Fruit fly (Drosophila melanogaster) whole organism, prepupa: ENCODE results near the gene CG4935.

ENCODE experiments used
- CG10631 ChIP-seq: fragments of 200-800 bp; sonication (Bioruptor generic); optimal IDR thresholded peaks from 2 replicates; lab custom pipeline; 2016; ENCODE audit warnings: missing biosample characterization, missing genetic modification characterization
- CG10669 ChIP-seq: fragments of 200-800 bp; sonication (Bioruptor generic); optimal IDR thresholded peaks from 3 replicates; lab custom pipeline; 2018; ENCODE audit warnings: missing biosample characterization, mild to moderate bottlenecking, missing genetic modification characterization, moderate library complexity
- CG11294 ChIP-seq: fragments of 200-800 bp; sonication (Bioruptor generic); IDR thresholded peaks from 2 replicates; pipeline ENCODE4 v1.3.6; 2022; ENCODE audit warnings: missing biosample characterization, missing genetic modification characterization
- CG11902 ChIP-seq: fragments of 200-800 bp; sonication (Bioruptor generic); optimal IDR thresholded peaks from 3 replicates; lab custom pipeline; 2016; ENCODE audit warnings: missing biosample characterization, missing genetic modification characterization
- CG15336 ChIP-seq: fragments of 200-800 bp; sonication (Bioruptor generic); IDR thresholded peaks from 2 replicates; pipeline ENCODE4 v1.3.6; 2022; ENCODE audit warnings: missing biosample characterization, missing genetic modification characterization
- CG1621 ChIP-seq: fragments of 200-800 bp; sonication (Bioruptor generic); optimal IDR thresholded peaks from 3 replicates; lab custom pipeline; 2018; ENCODE audit warnings: missing biosample characterization, mild to moderate bottlenecking, missing genetic modification characterization
- CG16779 ChIP-seq: fragments of 200-800 bp; sonication (Bioruptor generic); optimal IDR thresholded peaks from 3 replicates; lab custom pipeline; 2017; ENCODE audit warnings: missing biosample characterization, mild to moderate bottlenecking, missing genetic modification characterization
- CG3032 ChIP-seq: fragments of 200-800 bp; optimal IDR thresholded peaks from 2 replicates; lab custom pipeline; 2019; ENCODE audit warnings: missing biosample characterization, mild to moderate bottlenecking, missing genetic modification characterization, moderate library complexity
- CG31627 ChIP-seq: fragments of 200-800 bp; sonication (Bioruptor generic); optimal IDR thresholded peaks from 3 replicates; lab custom pipeline; 2016; ENCODE audit warnings: missing biosample characterization, missing genetic modification characterization
- CG32006 ChIP-seq: fragments of 200-800 bp; sonication (Bioruptor generic); optimal IDR thresholded peaks from 3 replicates; lab custom pipeline; 2017; ENCODE audit warnings: missing biosample characterization, mild to moderate bottlenecking, missing genetic modification characterization
- CG34406 ChIP-seq: fragments of 200-800 bp; sonication (Bioruptor generic); optimal IDR thresholded peaks from 3 replicates; lab custom pipeline; 2016; ENCODE audit warnings: missing biosample characterization, missing genetic modification characterization
- CG4318 ChIP-seq: fragments of 200-800 bp; sonication (Bioruptor generic); optimal IDR thresholded peaks from 3 replicates; lab custom pipeline; 2017; ENCODE audit warnings: missing biosample characterization, mild to moderate bottlenecking, missing genetic modification characterization
- CG6163 ChIP-seq: fragments of 200-800 bp; sonication (Bioruptor generic); IDR thresholded peaks from 3 replicates; pipeline ENCODE4 v1.3.6; 2022; ENCODE audit warnings: missing biosample characterization, missing genetic modification characterization
- CG6276 ChIP-seq: fragments of 200-800 bp; sonication (Bioruptor generic); optimal IDR thresholded peaks from 2 replicates; lab custom pipeline; 2017; ENCODE audit warnings: missing biosample characterization, mild to moderate bottlenecking, missing genetic modification characterization
- CG6792 ChIP-seq: fragments of 200-800 bp; sonication (Bioruptor generic); optimal IDR thresholded peaks from 3 replicates; lab custom pipeline; 2016; ENCODE audit warnings: missing biosample characterization, missing genetic modification characterization
- CG6808 ChIP-seq: fragments of 200-800 bp; sonication (Bioruptor generic); optimal IDR thresholded peaks from 3 replicates; lab custom pipeline; 2017; ENCODE audit warnings: missing biosample characterization, missing genetic modification characterization, mild to moderate bottlenecking, moderate library complexity, missing genetic modification reagents
- CG6854 ChIP-seq: fragments of 200-800 bp; sonication (Bioruptor generic); optimal IDR thresholded peaks from 2 replicates; lab custom pipeline; 2017; ENCODE audit warnings: missing biosample characterization, mild to moderate bottlenecking, missing genetic modification characterization
- CG7368 ChIP-seq: fragments of 200-800 bp; sonication (Bioruptor generic); optimal IDR thresholded peaks from 3 replicates; lab custom pipeline; 2016; ENCODE audit warnings: missing biosample characterization, missing genetic modification characterization
- CG8119 ChIP-seq: fragments of 200-800 bp; sonication (Bioruptor generic); IDR thresholded peaks from 3 replicates; pipeline ENCODE4 v1.3.6; 2022; ENCODE audit warnings: missing biosample characterization, missing genetic modification characterization
- CG8632 ChIP-seq: fragments of 200-800 bp; sonication (Bioruptor generic); optimal IDR thresholded peaks from 3 replicates; lab custom pipeline; 2016; ENCODE audit warnings: missing biosample characterization, missing genetic modification characterization
- CG9139 ChIP-seq: fragments of 200-800 bp; sonication (Bioruptor generic); optimal IDR thresholded peaks from 3 replicates; lab custom pipeline; 2017; ENCODE audit warnings: missing biosample characterization, mild to moderate bottlenecking, missing genetic modification characterization
- Eip75B ChIP-seq: fragments of 200-800 bp; sonication (Bioruptor generic); optimal IDR thresholded peaks from 3 replicates; lab custom pipeline; 2016; ENCODE audit warnings: missing biosample characterization, missing genetic modification characterization
- Eip78C ChIP-seq: fragments of 200-800 bp; sonication (Bioruptor generic); peaks from one replicate; lab custom pipeline; 2016; ENCODE audit warnings: missing biosample characterization, missing genetic modification characterization
- Eip93F ChIP-seq: fragments of 200-800 bp; sonication (Bioruptor generic); optimal IDR thresholded peaks from 2 replicates; lab custom pipeline; 2016; ENCODE audit warnings: missing biosample characterization, mild to moderate bottlenecking, missing genetic modification characterization
- Ets96B ChIP-seq: fragments of 200-800 bp; optimal IDR thresholded peaks from 2 replicates; lab custom pipeline; 2019; ENCODE audit warnings: missing biosample characterization, mild to moderate bottlenecking, missing genetic modification characterization, moderate library complexity
- Lpt ChIP-seq: fragments of 200-800 bp; sonication (Bioruptor generic); optimal IDR thresholded peaks from 3 replicates; lab custom pipeline; 2016; ENCODE audit warnings: missing biosample characterization, missing genetic modification characterization
- Met ChIP-seq: fragments of 200-800 bp; sonication (Bioruptor generic); optimal IDR thresholded peaks from 3 replicates; lab custom pipeline; 2016; ENCODE audit warnings: missing biosample characterization, missing genetic modification characterization
- OdsH ChIP-seq: fragments of 200-800 bp; sonication (Bioruptor generic); optimal IDR thresholded peaks from 3 replicates; lab custom pipeline; 2016; ENCODE audit warnings: missing biosample characterization, missing genetic modification characterization
- Sox102F ChIP-seq: fragments of 200-800 bp; sonication (Bioruptor generic); optimal IDR thresholded peaks from 2 replicates; lab custom pipeline; 2016; ENCODE audit warnings: missing biosample characterization, mild to moderate bottlenecking, missing genetic modification characterization
- Sox14 ChIP-seq: fragments of 200-800 bp; sonication (Bioruptor generic); optimal IDR thresholded peaks from 3 replicates; lab custom pipeline; 2016; ENCODE audit warnings: missing biosample characterization, missing genetic modification characterization
- Sox15 ChIP-seq: fragments of 200-800 bp; sonication (Bioruptor generic); optimal IDR thresholded peaks from 3 replicates; lab custom pipeline; 2016; ENCODE audit warnings: missing biosample characterization, missing genetic modification characterization
- achi ChIP-seq: fragments of 200-800 bp; sonication (Bioruptor generic); optimal IDR thresholded peaks from 3 replicates; lab custom pipeline; 2016; ENCODE audit warnings: missing biosample characterization, missing genetic modification characterization
- acj6 ChIP-seq: fragments of 200-800 bp; sonication (Bioruptor generic); optimal IDR thresholded peaks from 3 replicates; lab custom pipeline; 2016; ENCODE audit warnings: missing biosample characterization, missing genetic modification characterization
- cyc ChIP-seq: fragments of 200-800 bp; sonication (Bioruptor generic); optimal IDR thresholded peaks from 3 replicates; lab custom pipeline; 2016; ENCODE audit warnings: missing biosample characterization, missing genetic modification characterization
- dac ChIP-seq: fragments of 200-800 bp; sonication (Bioruptor generic); optimal IDR thresholded peaks from 2 replicates; lab custom pipeline; 2017; ENCODE audit warnings: missing biosample characterization, mild to moderate bottlenecking, missing genetic modification characterization
- dsx ChIP-seq: fragments of 200-800 bp; optimal IDR thresholded peaks from 3 replicates; lab custom pipeline; 2019; ENCODE audit warnings: missing biosample characterization, mild to moderate bottlenecking, missing genetic modification characterization, moderate library complexity; ENCODE audit not compliant: poor library complexity, severe bottlenecking
- eg ChIP-seq: fragments of 200-800 bp; sonication (Bioruptor generic); IDR thresholded peaks from 3 replicates; pipeline ENCODE4 v1.3.6; 2022; ENCODE audit warnings: missing biosample characterization, missing genetic modification characterization
- esn ChIP-seq: fragments of 200-800 bp; sonication (Bioruptor generic); optimal IDR thresholded peaks from 2 replicates; lab custom pipeline; 2016; ENCODE audit warnings: missing biosample characterization, mild to moderate bottlenecking, missing genetic modification characterization, moderate library complexity
- fd59A ChIP-seq: fragments of 200-800 bp; sonication (Bioruptor generic); optimal IDR thresholded peaks from 2 replicates; lab custom pipeline; 2017; ENCODE audit warnings: missing biosample characterization, mild to moderate bottlenecking, missing genetic modification characterization, missing genetic modification reagents
- fd85E ChIP-seq: fragments of 200-800 bp; sonication (Bioruptor generic); optimal IDR thresholded peaks from 3 replicates; lab custom pipeline; 2016; ENCODE audit warnings: missing biosample characterization, missing genetic modification characterization
- fkh ChIP-seq: fragments of 200-800 bp; sonication (Bioruptor generic); optimal IDR thresholded peaks from 3 replicates; lab custom pipeline; 2017; ENCODE audit warnings: missing biosample characterization, mild to moderate bottlenecking, missing genetic modification characterization, moderate library complexity
- lz ChIP-seq: fragments of 200-800 bp; sonication (Bioruptor generic); optimal IDR thresholded peaks from 3 replicates; lab custom pipeline; 2016; ENCODE audit warnings: missing biosample characterization, missing genetic modification characterization
- pdm3 ChIP-seq: fragments of 200-800 bp; sonication (Bioruptor generic); optimal IDR thresholded peaks from 3 replicates; lab custom pipeline; 2016; ENCODE audit warnings: missing biosample characterization, missing genetic modification characterization
- salr ChIP-seq, 2 experiments: fragments of 200-800 bp; sonication (Bioruptor generic); optimal IDR thresholded peaks; 3 replicates each; lab custom pipeline; 2016 to 2018; ENCODE audit warnings: missing biosample characterization in 2 of 2, missing genetic modification characterization in 2 of 2, mild to moderate bottlenecking in 1 of 2
- spab ChIP-seq: fragments of 200-800 bp; sonication (Bioruptor generic); optimal IDR thresholded peaks from 2 replicates; lab custom pipeline; 2017; ENCODE audit warnings: missing biosample characterization, mild to moderate bottlenecking, missing genetic modification characterization, missing genetic modification reagents
- ss ChIP-seq, 2 experiments: fragments of 200-800 bp; sonication (Bioruptor generic); optimal IDR thresholded peaks; 2 replicates in 1 of 2; 3 replicates in 1 of 2; lab custom pipeline; 2017 to 2018; ENCODE audit warnings: mild to moderate bottlenecking in 2 of 2, missing biosample characterization in 2 of 2, missing genetic modification characterization in 2 of 2, moderate library complexity in 1 of 2
- svp ChIP-seq: fragments of 200-800 bp; sonication (Bioruptor generic); peaks from one replicate; lab custom pipeline; 2016; ENCODE audit warnings: missing biosample characterization, missing genetic modification characterization
- topi ChIP-seq: fragments of 200-800 bp; sonication (Bioruptor generic); optimal IDR thresholded peaks from 3 replicates; lab custom pipeline; 2016; ENCODE audit warnings: missing biosample characterization, missing genetic modification characterization
- vri ChIP-seq: fragments of 200-800 bp; sonication (Bioruptor generic); optimal IDR thresholded peaks from 3 replicates; lab custom pipeline; 2016; ENCODE audit warnings: missing biosample characterization, mild to moderate bottlenecking, missing genetic modification characterization

The CG4935 gene

DNA sequence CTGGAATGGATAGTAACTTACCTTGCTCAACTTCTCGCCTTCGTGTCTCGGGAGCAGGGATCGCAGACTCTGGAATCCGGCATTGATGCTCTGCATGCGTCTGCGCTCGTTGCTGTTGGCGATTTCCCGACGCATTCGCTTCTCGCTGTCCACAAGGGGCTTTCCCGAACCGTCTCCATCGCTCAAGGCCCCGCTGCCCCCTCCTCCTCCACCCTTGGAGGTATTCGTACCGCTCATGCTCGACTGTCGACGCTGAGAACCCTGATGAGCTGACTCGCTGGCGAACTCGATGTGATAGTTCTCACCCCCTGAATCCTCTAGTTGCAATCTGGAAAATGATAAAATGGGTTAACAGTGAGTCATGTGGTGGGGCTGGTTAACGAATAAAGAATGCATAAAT lies 16.9 kb downstream of the CG4935 start:
- no peak for TF ChIP-seq dac
- no peak for TF ChIP-seq CG3032
- no peak for TF ChIP-seq Ets96B (tag; lab: Kevin White, UChicago)
- TF ChIP-seq vri (GFP tag; lab: Kevin White, UChicago) = no peak
- no peak for TF ChIP-seq CG6163 (GFP tag; lab: Robert Waterston, UW)
- peak; percentile 45 for TF ChIP-seq Eip78C (GFP tag; lab: Kevin White, UChicago)

DNA sequence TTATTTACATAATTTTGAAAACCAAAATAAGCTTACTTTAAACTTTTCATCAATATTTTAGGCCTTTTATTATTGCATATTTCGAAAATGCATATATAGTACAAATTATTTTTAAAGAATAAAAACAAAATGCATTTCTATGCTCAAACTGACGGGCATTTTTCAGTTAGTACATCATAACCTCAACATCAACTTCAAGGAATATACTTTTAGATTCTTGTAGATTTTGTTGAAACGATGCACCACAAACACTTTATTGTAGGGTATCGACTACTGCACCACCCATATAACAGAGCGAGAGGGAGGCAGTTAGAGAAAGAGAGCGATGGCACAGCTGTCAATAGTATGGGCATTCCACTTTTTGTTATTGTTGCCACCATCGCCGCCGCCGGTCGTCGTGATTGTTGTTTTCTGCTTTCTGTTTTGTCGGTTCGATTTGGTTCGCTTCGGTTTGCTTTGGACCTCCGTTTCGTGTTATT lies 17.9 kb downstream of the CG4935 start:
- TF ChIP-seq CG6276 (GFP tag; lab: Kevin White, UChicago) = peak; percentile 92
- TF ChIP-seq Sox102F = peak; percentile 63
- TF ChIP-seq CG1621 (tag; lab: Kevin White, UChicago) = peak; percentile 76
- TF ChIP-seq Sox14 (GFP tag; lab: Kevin White, UChicago) = peak; percentile 91
- peak; percentile 90 for TF ChIP-seq Ets96B (tag; lab: Kevin White, UChicago)
- TF ChIP-seq CG16779 (tag; lab: Kevin White, UChicago) = peak; percentile 80
- TF ChIP-seq spab (GFP tag; lab: Kevin White, UChicago) = peak; percentile 79
- TF ChIP-seq OdsH (GFP tag; lab: Kevin White, UChicago) = peak; percentile 93
- TF ChIP-seq CG11294 (GFP tag; lab: Robert Waterston, UW) = peak; percentile 77
- peak; percentile 55 for TF ChIP-seq CG11902 (GFP tag; lab: Kevin White, UChicago)
- TF ChIP-seq CG34406 (GFP tag; lab: Kevin White, UChicago) = peak; percentile 78
- peak; percentile 94 for TF ChIP-seq CG8119
- TF ChIP-seq CG10631 (GFP tag; lab: Kevin White, UChicago) = peak; percentile 95
- TF ChIP-seq CG8632 = peak; percentile 79
- TF ChIP-seq CG9139 (GFP tag; lab: Kevin White, UChicago) = peak; percentile 41
- peak; percentile 72 for TF ChIP-seq CG6163 (GFP tag; lab: Robert Waterston, UW)
- peak; percentile 40 for TF ChIP-seq vri (GFP tag; lab: Kevin White, UChicago)
- TF ChIP-seq Lpt = peak; percentile 94
- peak; percentile 63 for TF ChIP-seq fkh (GFP tag; lab: Kevin White, UChicago)
- peak; percentile 52 for TF ChIP-seq CG31627 (GFP tag; lab: Kevin White, UChicago)
- TF ChIP-seq CG10669 (GFP tag; lab: Kevin White, UChicago) = peak; percentile 83
- peak; percentile 81 for TF ChIP-seq Met
- TF ChIP-seq salr (GFP tag; optimal IDR thresholded peaks at IDR 0.05; lab: Kevin White, UChicago) = peak; percentile 72 to 98
- TF ChIP-seq acj6 (GFP tag; lab: Kevin White, UChicago) = peak; percentile 91
- peak; percentile 59 for TF ChIP-seq Sox15
- peak; percentile 83 for TF ChIP-seq CG6808 (GFP tag; lab: Kevin White, UChicago)
- TF ChIP-seq pdm3 = peak; percentile 93
- peak; percentile 35 for TF ChIP-seq CG6854
- TF ChIP-seq CG15336 (GFP tag; lab: Robert Waterston, UW) = peak; percentile 94
- TF ChIP-seq CG4318 (GFP tag; lab: Kevin White, UChicago) = peak; percentile 96
- peak; percentile 79 for TF ChIP-seq lz (GFP tag; lab: Kevin White, UChicago)
- TF ChIP-seq achi = peak; percentile 93
- TF ChIP-seq fd59A (GFP tag; lab: Kevin White, UChicago) = peak; percentile 89
- TF ChIP-seq CG32006 (GFP tag; lab: Kevin White, UChicago) = peak; percentile 99
- no peak for TF ChIP-seq fd85E (GFP tag; lab: Kevin White, UChicago)
- peak; percentile 75 for TF ChIP-seq esn
- peak; percentile 79 for TF ChIP-seq svp
- TF ChIP-seq CG7368 (GFP tag; lab: Kevin White, UChicago) = peak; percentile 70
- peak; percentile 89 for TF ChIP-seq Eip75B
- peak; percentile 93 for TF ChIP-seq dac
- peak; percentile 71 to 74 for TF ChIP-seq ss (GFP tag; optimal IDR thresholded peaks at IDR 0.05; lab: Kevin White, UChicago)
- peak; percentile 52 for TF ChIP-seq cyc
- TF ChIP-seq Eip93F (GFP tag; lab: Kevin White, UChicago) = no peak
- peak; percentile 86 for TF ChIP-seq CG3032
- TF ChIP-seq dsx = peak; percentile 81
- peak; percentile 97 for TF ChIP-seq Eip78C (GFP tag; lab: Kevin White, UChicago)
- TF ChIP-seq topi (GFP tag; lab: Kevin White, UChicago) = peak; percentile 73
- TF ChIP-seq eg (GFP tag; lab: Robert Waterston, UW) = peak; percentile 82
- peak; percentile 76 for TF ChIP-seq CG6792 (GFP tag; lab: Kevin White, UChicago)
